Worm (Caenorhabditis elegans): Measurements from ENCODE around the gene srx-130.

DNA sequence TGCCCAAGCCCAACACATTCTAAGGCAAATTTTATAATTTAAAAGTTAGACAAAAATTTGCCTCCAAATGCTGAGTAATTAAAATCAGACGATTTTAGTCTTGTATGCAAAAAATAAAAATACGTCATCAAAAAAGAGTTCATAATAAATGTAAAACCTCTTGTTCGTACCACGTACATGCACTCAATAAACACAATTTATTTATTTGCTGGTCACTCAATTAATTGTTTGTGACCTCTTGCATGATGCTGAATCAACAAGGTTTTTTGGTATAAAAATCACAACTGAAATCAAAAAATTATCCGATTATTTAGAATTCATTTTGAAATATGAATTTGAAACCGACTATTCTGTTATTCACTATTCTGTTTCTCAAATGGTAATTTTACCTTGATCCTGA, 6.9 kb downstream of the srx-130 start, which contains the start of gene hpx-2:
- TF ChIP-seq him-1 (tag; optimal IDR thresholded peaks at IDR 0.05) (no peak), dao-5 (tag; optimal IDR thresholded peaks at IDR 0.05) (no peak)

Measured in whole organism, L4/young adult.